Worm (Caenorhabditis elegans) whole organism, L3 larva: ENCODE measurements around the gene srh-269.

Experiments used
- ZK546.5 ChIP-seq: sonication (generic microtip); optimal IDR thresholded peaks from 2 replicates; lab custom pipeline; 2017; ENCODE audit warnings: missing biosample characterization, missing genetic modification characterization
- aly-2 ChIP-seq: fragments of 150-350 bp; optimal IDR thresholded peaks from 2 replicates; lab custom pipeline; 2014; ENCODE audit warnings: missing biosample characterization, missing genetic modification characterization
- daf-12 ChIP-seq: fragments of 150-350 bp; optimal IDR thresholded peaks from 2 replicates; lab custom pipeline; 2014; ENCODE audit warnings: missing biosample characterization, missing genetic modification reagents, missing genetic modification characterization
- egl-27 ChIP-seq: sonication (generic microtip); optimal IDR thresholded peaks from 4 replicates; lab custom pipeline; 2017; ENCODE audit warnings: missing biosample characterization, missing genetic modification reagents, missing genetic modification characterization
- fkh-10 ChIP-seq: sonication (generic microtip); optimal IDR thresholded peaks from 2 replicates; lab custom pipeline; 2017; ENCODE audit warnings: missing biosample characterization, missing genetic modification reagents, missing genetic modification characterization
- fos-1 ChIP-seq: fragments of 150-350 bp; optimal IDR thresholded peaks from 2 replicates; lab custom pipeline; 2014; ENCODE audit warnings: missing biosample characterization, missing genetic modification characterization
- jun-1 ChIP-seq: fragments of 150-350 bp; optimal IDR thresholded peaks from 2 replicates; lab custom pipeline; 2014; ENCODE audit warnings: missing biosample characterization, missing genetic modification reagents, missing genetic modification characterization
- nfya-1 ChIP-seq: sonication (generic microtip); optimal IDR thresholded peaks from 2 replicates; lab custom pipeline; 2017; ENCODE audit warnings: missing genetic modification characterization, mild to moderate bottlenecking, missing compliant biosample characterization, antibody characterized with exemption, moderate library complexity; ENCODE audit not compliant: insufficient read depth
- nhr-11 ChIP-seq: fragments of 150-350 bp; optimal IDR thresholded peaks from 2 replicates; lab custom pipeline; 2014; ENCODE audit warnings: missing biosample characterization, missing genetic modification characterization
- nhr-12 ChIP-seq: fragments of 150-350 bp; optimal IDR thresholded peaks from 2 replicates; lab custom pipeline; 2014; ENCODE audit warnings: missing biosample characterization, missing genetic modification characterization
- nhr-237 ChIP-seq: fragments of 150-350 bp; optimal IDR thresholded peaks from 2 replicates; lab custom pipeline; 2014; ENCODE audit warnings: missing biosample characterization, missing genetic modification characterization
- nhr-76 ChIP-seq: fragments of 150-350 bp; sonication (generic microtip); optimal IDR thresholded peaks from 5 replicates; lab custom pipeline; 2014; ENCODE audit warnings: missing biosample characterization, missing genetic modification characterization
- pqm-1 ChIP-seq: fragments of 150-350 bp; optimal IDR thresholded peaks from 2 replicates; lab custom pipeline; 2017; ENCODE audit warnings: missing biosample characterization, missing genetic modification characterization, inconsistent platforms
- ztf-4 ChIP-seq: fragments of 150-350 bp; optimal IDR thresholded peaks from 2 replicates; lab custom pipeline; 2014; ENCODE audit warnings: missing biosample characterization, missing genetic modification characterization

DNA sequence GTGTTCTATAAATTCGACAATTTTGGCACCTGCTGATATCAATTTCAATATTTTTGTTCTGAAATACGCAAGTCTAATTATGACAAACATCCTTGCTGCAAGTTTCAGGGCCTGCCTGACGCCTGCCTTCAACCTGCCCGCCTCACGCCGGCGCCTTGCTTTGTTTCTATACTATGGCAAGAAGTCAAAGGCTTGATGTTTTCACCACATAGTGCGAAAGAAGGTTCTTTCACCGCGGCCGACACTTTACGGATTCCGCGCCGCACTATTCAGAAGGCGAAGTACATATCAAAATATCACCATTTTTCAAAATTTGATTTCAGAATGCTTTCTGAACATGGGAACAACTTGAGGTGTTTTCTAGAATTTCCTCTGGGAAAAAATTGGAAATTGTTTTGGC is 2.4 kb downstream of the srh-269 start:
- TF ChIP-seq fkh-10 (GFP tag; lab: Kevin White, UChicago): no peak
- no peak for TF ChIP-seq ztf-4 (tag; lab: Kevin White, UChicago)
- no peak for TF ChIP-seq pqm-1 (tag; lab: Kevin White, UChicago)
- no peak for TF ChIP-seq nhr-12 (tag; lab: Kevin White, UChicago)
- no peak for TF ChIP-seq nhr-76 (tag; lab: Kevin White, UChicago)
- no peak for TF ChIP-seq nhr-237
- TF ChIP-seq jun-1 (tag; lab: Kevin White, UChicago): no peak
- TF ChIP-seq fos-1 (tag; lab: Kevin White, UChicago): no peak
- no peak for TF ChIP-seq daf-12 (tag; lab: Kevin White, UChicago)
- TF ChIP-seq egl-27: no peak
- no peak for TF ChIP-seq aly-2
- no peak for TF ChIP-seq ZK546.5 (tag; lab: Kevin White, UChicago)
- TF ChIP-seq nhr-11 (tag; lab: Kevin White, UChicago): no peak
- TF ChIP-seq nfya-1: no peak
